Worm (Caenorhabditis elegans) whole organism, young adult: ENCODE results near the gene eco-1.

Source experiments
- B0035.1 ChIP-seq: sonication (generic microtip); optimal IDR thresholded peaks from 2 replicates; lab custom pipeline; 2016; ENCODE audit warnings: missing genetic modification characterization, mild to moderate bottlenecking, missing compliant biosample characterization, missing genotype, missing genetic modification reagents
- B0336.3 ChIP-seq: fragments of 200-800 bp; sonication (Bioruptor generic); IDR thresholded peaks from 2 replicates; pipeline ENCODE4 v1.3.6; 2022; ENCODE audit warnings: missing genetic modification characterization, missing compliant biosample characterization
- D2030.7 ChIP-seq: fragments of 200-800 bp; sonication (Bioruptor generic); IDR thresholded peaks from 2 replicates; pipeline ENCODE4 v1.3.6; 2022; ENCODE audit warnings: missing genetic modification reagents, missing genetic modification characterization, missing compliant biosample characterization
- F33H1.4 ChIP-seq: fragments of 200-800 bp; sonication (Bioruptor generic); IDR thresholded peaks from 2 replicates; pipeline ENCODE4 v1.3.6; 2022; ENCODE audit warnings: missing genetic modification reagents, missing genetic modification characterization, missing compliant biosample characterization
- F39B2.1 ChIP-seq: fragments of 200-800 bp; sonication (Bioruptor generic); IDR thresholded peaks from 2 replicates; pipeline ENCODE4 v1.3.6; 2022; ENCODE audit warnings: missing genetic modification reagents, missing genetic modification characterization, missing compliant biosample characterization
- F57C9.4 ChIP-seq: sonication (generic microtip); optimal IDR thresholded peaks from 2 replicates; lab custom pipeline; 2017; ENCODE audit warnings: mild to moderate bottlenecking, missing genetic modification characterization, missing compliant biosample characterization
- T26A5.8 ChIP-seq: sonication (generic microtip); optimal IDR thresholded peaks from 2 replicates; lab custom pipeline; 2016; ENCODE audit warnings: missing genetic modification characterization, missing compliant biosample characterization
- Y67H2A.10 ChIP-seq: fragments of 200-800 bp; sonication (Bioruptor generic); conservative IDR thresholded peaks from 2 replicates; pipeline ENCODE4 v1.3.6; 2022; ENCODE audit warnings: missing genetic modification reagents, missing genetic modification characterization, missing compliant biosample characterization
- ZK185.1 ChIP-seq: sonication (generic microtip); optimal IDR thresholded peaks from 2 replicates; lab custom pipeline; 2016; ENCODE audit warnings: mild to moderate bottlenecking, missing genetic modification characterization, missing compliant biosample characterization; ENCODE audit not compliant: poor library complexity, severe bottlenecking
- aptf-2 ChIP-seq: fragments of 200-800 bp; sonication (Bioruptor generic); conservative IDR thresholded peaks from 2 replicates; pipeline ENCODE4 v1.3.6; 2022; ENCODE audit warnings: missing genetic modification reagents, missing genetic modification characterization, missing compliant biosample characterization
- aptf-3 ChIP-seq: fragments of 200-800 bp; sonication (Bioruptor generic); IDR thresholded peaks from 2 replicates; pipeline ENCODE4 v1.3.6; 2022; ENCODE audit warnings: missing genetic modification characterization, missing compliant biosample characterization
- attf-3 ChIP-seq: fragments of 200-800 bp; sonication (Bioruptor generic); conservative IDR thresholded peaks from 2 replicates; pipeline ENCODE4 v1.3.6; 2022; ENCODE audit warnings: missing genetic modification reagents, missing genetic modification characterization, missing compliant biosample characterization
- attf-5 ChIP-seq: fragments of 200-800 bp; sonication (Bioruptor generic); optimal IDR thresholded peaks from 2 replicates; lab custom pipeline; 2018; ENCODE audit warnings: mild to moderate bottlenecking, missing genetic modification characterization, missing compliant biosample characterization
- ceh-27 ChIP-seq: fragments of 200-800 bp; sonication (Bioruptor generic); optimal IDR thresholded peaks from 2 replicates; lab custom pipeline; 2018; ENCODE audit warnings: mild to moderate bottlenecking, missing genetic modification characterization, moderate library complexity, missing compliant biosample characterization
- ceh-58 ChIP-seq: fragments of 200-800 bp; sonication (Bioruptor generic); IDR thresholded peaks from 2 replicates; pipeline ENCODE4 v1.3.6; 2022; ENCODE audit warnings: missing genetic modification characterization, missing compliant biosample characterization
- chd-7 ChIP-seq: sonication (generic microtip); optimal IDR thresholded peaks from 2 replicates; lab custom pipeline; 2016; ENCODE audit warnings: mild to moderate bottlenecking, missing genetic modification characterization, moderate library complexity, missing compliant biosample characterization
- dox-1 ChIP-seq: fragments of 200-800 bp; sonication (Bioruptor generic); IDR thresholded peaks from 2 replicates; pipeline ENCODE4 v1.3.6; 2022; ENCODE audit warnings: missing genetic modification reagents, missing genetic modification characterization, missing compliant biosample characterization
- egl-18 ChIP-seq: fragments of 200-800 bp; sonication (Bioruptor generic); IDR thresholded peaks from 2 replicates; pipeline ENCODE4 v1.3.6; 2022; ENCODE audit warnings: missing genetic modification reagents, missing genetic modification characterization, missing compliant biosample characterization
- ekl-4 ChIP-seq: fragments of 200-800 bp; sonication (Bioruptor generic); IDR thresholded peaks from 2 replicates; pipeline ENCODE4 v1.3.6; 2022; ENCODE audit warnings: missing genetic modification reagents, missing genetic modification characterization, missing compliant biosample characterization
- gei-17 ChIP-seq: fragments of 200-800 bp; sonication (Bioruptor generic); optimal IDR thresholded peaks from 2 replicates; lab custom pipeline; 2018; ENCODE audit warnings: mild to moderate bottlenecking, missing genetic modification characterization, missing compliant biosample characterization
- him-1 ChIP-seq: sonication (generic microtip); optimal IDR thresholded peaks from 2 replicates; lab custom pipeline; 2016; ENCODE audit warnings: missing genotype, missing genetic modification reagents, missing genetic modification characterization, missing compliant biosample characterization
- hlh-26 ChIP-seq: fragments of 200-800 bp; sonication (Bioruptor generic); conservative IDR thresholded peaks from 2 replicates; pipeline ENCODE4 v1.3.6; 2022; ENCODE audit warnings: missing genetic modification reagents, missing genetic modification characterization, missing compliant biosample characterization
- hmg-1.2 ChIP-seq: fragments of 200-800 bp; sonication (Bioruptor generic); IDR thresholded peaks from 2 replicates; pipeline ENCODE4 v1.3.6; 2022; ENCODE audit warnings: missing genetic modification reagents, missing genetic modification characterization, missing compliant biosample characterization
- lin-26 ChIP-seq: fragments of 200-800 bp; sonication (Bioruptor generic); IDR thresholded peaks from 2 replicates; pipeline ENCODE4 v1.3.6; 2022; ENCODE audit warnings: missing genetic modification reagents, missing genetic modification characterization, missing compliant biosample characterization
- lin-54 ChIP-seq: fragments of 200-800 bp; sonication (Bioruptor generic); optimal IDR thresholded peaks from 2 replicates; lab custom pipeline; 2018; ENCODE audit warnings: mild to moderate bottlenecking, missing genetic modification characterization, missing compliant biosample characterization
- lir-1 ChIP-seq: fragments of 200-800 bp; sonication (Bioruptor generic); conservative IDR thresholded peaks from 2 replicates; pipeline ENCODE4 v1.3.6; 2022; ENCODE audit warnings: missing genetic modification reagents, missing genetic modification characterization, missing compliant biosample characterization
- lsl-1 ChIP-seq: fragments of 200-800 bp; sonication (Bioruptor generic); optimal IDR thresholded peaks from 2 replicates; lab custom pipeline; 2018; ENCODE audit warnings: mild to moderate bottlenecking, missing genetic modification characterization, moderate library complexity, missing compliant biosample characterization
- lsy-27 ChIP-seq: sonication (generic microtip); optimal IDR thresholded peaks from 2 replicates; lab custom pipeline; 2017; ENCODE audit warnings: missing genetic modification characterization, mild to moderate bottlenecking, missing compliant biosample characterization, antibody characterized with exemption, missing genotype, borderline replicate concordance; ENCODE audit not compliant: insufficient read depth
- madf-3 ChIP-seq: fragments of 200-800 bp; sonication (Bioruptor generic); IDR thresholded peaks from 2 replicates; pipeline ENCODE4 v1.3.6; 2022; ENCODE audit warnings: missing genetic modification reagents, missing genetic modification characterization, missing compliant biosample characterization
- mcd-1 ChIP-seq: fragments of 200-800 bp; sonication (Bioruptor generic); IDR thresholded peaks from 2 replicates; pipeline ENCODE4 v1.3.6; 2022; ENCODE audit warnings: missing genetic modification reagents, missing genetic modification characterization, missing compliant biosample characterization
- nfya-1 ChIP-seq: sonication (generic microtip); optimal IDR thresholded peaks from 2 replicates; lab custom pipeline; 2017; ENCODE audit warnings: antibody characterized with exemption, missing compliant biosample characterization, missing genetic modification characterization, borderline replicate concordance; ENCODE audit not compliant: insufficient read depth
- nfyb-1 ChIP-seq: fragments of 200-800 bp; sonication (Bioruptor generic); IDR thresholded peaks from 2 replicates; pipeline ENCODE4 v1.3.6; 2022; ENCODE audit warnings: missing genetic modification reagents, missing genetic modification characterization, missing compliant biosample characterization
- nhr-120 ChIP-seq: fragments of 200-800 bp; sonication (Bioruptor generic); IDR thresholded peaks from 2 replicates; pipeline ENCODE4 v1.3.6; 2022; ENCODE audit warnings: missing genetic modification characterization, missing compliant biosample characterization
- nhr-179 ChIP-seq: sonication (generic microtip); optimal IDR thresholded peaks from 2 replicates; lab custom pipeline; 2016; ENCODE audit warnings: mild to moderate bottlenecking, missing genetic modification characterization, missing compliant biosample characterization
- nhr-27 ChIP-seq: fragments of 200-800 bp; sonication (Bioruptor generic); optimal IDR thresholded peaks from 2 replicates; lab custom pipeline; 2018; ENCODE audit warnings: mild to moderate bottlenecking, missing genetic modification characterization, moderate library complexity, missing compliant biosample characterization
- nhr-90 ChIP-seq: sonication (generic microtip); optimal IDR thresholded peaks from 2 replicates; lab custom pipeline; 2016; ENCODE audit warnings: missing genotype, mild to moderate bottlenecking, missing genetic modification characterization, missing compliant biosample characterization
- rpc-1 ChIP-seq, 2 experiments: fragments of 150-350 bp in 1 of 2; sonication (generic microtip) in 1 of 2; optimal IDR thresholded peaks; 2 replicates each; lab custom pipeline; 2014 to 2018; ENCODE audit warnings: missing biosample characterization in 1 of 2, missing genetic modification characterization in 1 of 2, missing genetic modification reagents in 1 of 2, missing genotype in 1 of 2
- sea-2 ChIP-seq: fragments of 200-800 bp; sonication (Bioruptor generic); IDR thresholded peaks from 2 replicates; pipeline ENCODE4 v1.3.6; 2022; ENCODE audit warnings: missing genetic modification characterization, missing compliant biosample characterization
- snpc-3.4 ChIP-seq: sonication (generic microtip); optimal IDR thresholded peaks from 2 replicates; lab custom pipeline; 2017; ENCODE audit warnings: missing genetic modification characterization, mild to moderate bottlenecking, missing compliant biosample characterization, antibody characterized with exemption, moderate library complexity, missing genotype, missing genetic modification reagents
- tbp1 ChIP-seq: fragments of 200-800 bp; sonication (Bioruptor generic); optimal IDR thresholded peaks from 2 replicates; lab custom pipeline; 2018; ENCODE audit warnings: mild to moderate bottlenecking, missing genetic modification characterization, missing compliant biosample characterization
- ztf-22 ChIP-seq: fragments of 200-800 bp; sonication (Bioruptor generic); optimal IDR thresholded peaks from 2 replicates; lab custom pipeline; 2018; ENCODE audit warnings: mild to moderate bottlenecking, missing genetic modification characterization, moderate library complexity, missing compliant biosample characterization
- ztf-25 ChIP-seq: fragments of 200-800 bp; sonication (Bioruptor generic); IDR thresholded peaks from 2 replicates; pipeline ENCODE4 v1.3.6; 2022; ENCODE audit warnings: missing genetic modification reagents, missing genetic modification characterization, missing compliant biosample characterization
- ztf-26 ChIP-seq: sonication (generic microtip); optimal IDR thresholded peaks from 2 replicates; lab custom pipeline; 2017; ENCODE audit warnings: missing genetic modification characterization, missing compliant biosample characterization
- ztf-3 ChIP-seq: fragments of 200-800 bp; sonication (Bioruptor generic); optimal IDR thresholded peaks from 2 replicates; lab custom pipeline; 2018; ENCODE audit warnings: mild to moderate bottlenecking, missing genetic modification characterization, missing compliant biosample characterization

eco-1 gene

DNA sequence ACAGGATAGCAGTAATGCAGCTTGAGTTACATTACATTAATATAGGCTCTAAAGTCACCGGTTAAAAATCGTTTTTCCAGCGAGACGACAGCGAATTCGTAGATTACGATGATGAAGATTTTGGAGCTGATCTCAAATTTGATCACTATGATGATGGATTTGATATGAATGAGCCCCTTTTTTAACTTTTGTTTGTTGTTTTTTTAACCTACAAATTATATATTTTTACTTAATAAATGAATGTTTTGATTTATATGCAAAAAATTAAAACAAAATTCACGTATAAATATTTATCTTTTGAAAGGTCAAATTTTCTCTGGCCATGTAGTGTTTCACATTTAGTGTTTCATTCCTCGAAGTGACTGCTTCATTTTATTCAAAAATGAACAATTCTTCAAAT, 15.5 kb downstream of the eco-1 start, which contains the start of gene F08F8.6:
F08F8.6 (plus strand) TSS at position 301 of the 400 bp plus-strand sequence.
- TF ChIP-seq aptf-2 (GFP tag; lab: Robert Waterston, UW) (no peak), F39B2.1 (GFP tag; lab: Robert Waterston, UW) (no peak), lsy-27 (no peak), tbp1 (GFP tag; lab: Kevin White, UChicago) (no peak), lir-1 (GFP tag; lab: Robert Waterston, UW) (no peak), ceh-27 (GFP tag; lab: Kevin White, UChicago) (no peak), dox-1 (GFP tag; lab: Robert Waterston, UW) (no peak), egl-18 (GFP tag; lab: Robert Waterston, UW) (no peak), madf-3 (GFP tag; lab: Robert Waterston, UW) (no peak), attf-3 (GFP tag; lab: Robert Waterston, UW) (no peak), hmg-1.2 (GFP tag; lab: Robert Waterston, UW) (no peak), ztf-25 (GFP tag; lab: Robert Waterston, UW) (no peak), ztf-3 (no peak), F33H1.4 (GFP tag; lab: Robert Waterston, UW) (no peak), F57C9.4 (tag; lab: Kevin White, UChicago) (no peak), chd-7 (tag; lab: Kevin White, UChicago) (no peak), lsl-1 (GFP tag; lab: Kevin White, UChicago) (no peak), nhr-179 (tag; lab: Kevin White, UChicago) (no peak), Y67H2A.10 (GFP tag; lab: Robert Waterston, UW) (no peak), him-1 (tag; lab: Kevin White, UChicago) (no peak)

- TF ChIP-seq dox-1 (GFP tag; lab: Robert Waterston, UW) (no peak), Y67H2A.10 (GFP tag; lab: Robert Waterston, UW) (no peak), D2030.7 (no peak), sea-2 (GFP tag; lab: Robert Waterston, UW) (no peak), F33H1.4 (GFP tag; lab: Robert Waterston, UW) (peak; percentile 59; the same call in 1 of the 2 replicates), lsl-1 (GFP tag; lab: Kevin White, UChicago) (peak; percentile 50), B0035.1 (tag; lab: Kevin White, UChicago) (no peak), ZK185.1 (no peak), T26A5.8 (tag; lab: Kevin White, UChicago) (no peak)
Observed at ce11 chrIII:7339138-7339537, 19.8 kb downstream of the eco-1 start.

- TF ChIP-seq snpc-3.4 (peak; percentile 18), nfya-1 (tag; lab: Kevin White, UChicago) (no peak), mcd-1 (GFP tag; lab: Robert Waterston, UW) (peak; percentile 44), attf-5 (GFP tag; lab: Kevin White, UChicago) (no peak), nhr-120 (GFP tag; lab: Robert Waterston, UW) (0 out of 2 replicates have a peak, but pooled peaks have one; percentile 12), Y67H2A.10 (GFP tag; lab: Robert Waterston, UW) (no peak), lin-54 (GFP tag; lab: Kevin White, UChicago) (peak; percentile 29), rpc-1 (optimal IDR thresholded peaks at IDR 0.05; lab: Kevin White, UChicago) (no peak), rpc-1 (tag; optimal IDR thresholded peaks at IDR 0.05; lab: Kevin White, UChicago) (no peak), hlh-26 (GFP tag; lab: Robert Waterston, UW) (0 out of 2 replicates have a peak, but pooled peaks have one; percentile 32), ztf-22 (GFP tag; lab: Kevin White, UChicago) (peak; percentile 25), lin-26 (GFP tag; lab: Robert Waterston, UW) (peak; percentile 71; the same call in 1 of the 2 replicates), ztf-3 (peak; percentile 5), ekl-4 (peak; percentile 51; the same call in 1 of the 2 replicates), nhr-27 (tag; lab: Kevin White, UChicago) (no peak), ztf-26 (tag; lab: Kevin White, UChicago) (no peak), aptf-3 (GFP tag; lab: Robert Waterston, UW) (no peak), F33H1.4 (GFP tag; lab: Robert Waterston, UW) (peak; percentile 33; the same call in 1 of the 2 replicates), nhr-90 (peak; percentile 15), ceh-58 (GFP tag; lab: Robert Waterston, UW) (no peak), T26A5.8 (tag; lab: Kevin White, UChicago) (peak; percentile 20), B0336.3 (GFP tag; lab: Robert Waterston, UW) (peak; percentile 86), B0035.1 (tag; lab: Kevin White, UChicago) (peak; percentile 61), gei-17 (GFP tag; lab: Kevin White, UChicago) (peak; percentile 26), him-1 (tag; lab: Kevin White, UChicago) (peak; percentile 54), nfyb-1 (GFP tag; lab: Robert Waterston, UW) (peak; percentile 44; the same call in 1 of the 2 replicates)
Observed at ce11 chrIII:7338693-7339092, 20.2 kb downstream of the eco-1 start, which contains the start of gene kap-1. Gene kap-1, plus strand, starts transcription at chrIII:7338835.
